Worm (Caenorhabditis elegans) whole organism, young adult: Measurements from ENCODE around the gene let-653.

Experiments
- F57A8.1 ChIP-seq: fragments of 200-800 bp; sonication (Bioruptor generic); optimal IDR thresholded peaks from 2 replicates; lab custom pipeline; 2018; ENCODE audit warnings: mild to moderate bottlenecking, missing genetic modification characterization, moderate library complexity, missing compliant biosample characterization
- aptf-3 ChIP-seq: fragments of 200-800 bp; sonication (Bioruptor generic); IDR thresholded peaks from 2 replicates; pipeline ENCODE4 v1.3.6; 2022; ENCODE audit warnings: missing genetic modification characterization, missing compliant biosample characterization
- ceh-40 ChIP-seq: fragments of 200-800 bp; sonication (Bioruptor generic); IDR thresholded peaks from 2 replicates; pipeline ENCODE4 v1.3.6; 2022; ENCODE audit warnings: missing genetic modification characterization, missing compliant biosample characterization
- ets-4 ChIP-seq: fragments of 200-800 bp; sonication (Bioruptor generic); optimal IDR thresholded peaks from 2 replicates; lab custom pipeline; 2018; ENCODE audit warnings: mild to moderate bottlenecking, missing genetic modification characterization, missing compliant biosample characterization
- nfya-1 ChIP-seq: sonication (generic microtip); optimal IDR thresholded peaks from 2 replicates; lab custom pipeline; 2017; ENCODE audit warnings: antibody characterized with exemption, missing compliant biosample characterization, missing genetic modification characterization, borderline replicate concordance; ENCODE audit not compliant: insufficient read depth
- ztf-26 ChIP-seq: sonication (generic microtip); optimal IDR thresholded peaks from 2 replicates; lab custom pipeline; 2017; ENCODE audit warnings: missing genetic modification characterization, missing compliant biosample characterization

DNA sequence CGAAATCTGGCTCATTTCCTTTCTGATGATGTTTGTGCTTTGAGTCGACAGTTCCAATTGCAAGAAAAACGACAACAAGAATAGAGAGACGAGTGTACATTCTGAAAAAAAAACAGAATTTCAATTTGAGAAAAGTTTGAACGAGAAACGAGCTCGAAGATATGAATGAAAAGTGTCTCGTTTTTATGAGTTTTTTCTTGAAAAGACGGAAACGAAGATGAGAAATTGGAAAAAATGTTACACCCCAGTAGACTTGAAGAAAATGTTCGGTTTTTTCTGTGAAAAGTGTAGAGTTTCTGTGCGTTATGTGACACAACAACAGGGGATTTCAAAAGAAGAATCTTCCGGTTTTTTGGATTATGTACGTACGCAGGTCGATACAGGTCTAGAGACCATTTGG, 37.7 kb downstream of the let-653 start, which contains the start of gene srlf-31:
- no peak for TF ChIP-seq aptf-3
- no peak for TF ChIP-seq ceh-40 (GFP tag; lab: Robert Waterston, UW)
- TF ChIP-seq ztf-26 (tag; lab: Kevin White, UChicago), result no peak
- no peak for TF ChIP-seq F57A8.1
- TF ChIP-seq ets-4, result no peak
- TF ChIP-seq nfya-1, result no peak
